Comparison of ENCODE assay signal across 1 fruit fly cellular context in the genomic region with DNA sequence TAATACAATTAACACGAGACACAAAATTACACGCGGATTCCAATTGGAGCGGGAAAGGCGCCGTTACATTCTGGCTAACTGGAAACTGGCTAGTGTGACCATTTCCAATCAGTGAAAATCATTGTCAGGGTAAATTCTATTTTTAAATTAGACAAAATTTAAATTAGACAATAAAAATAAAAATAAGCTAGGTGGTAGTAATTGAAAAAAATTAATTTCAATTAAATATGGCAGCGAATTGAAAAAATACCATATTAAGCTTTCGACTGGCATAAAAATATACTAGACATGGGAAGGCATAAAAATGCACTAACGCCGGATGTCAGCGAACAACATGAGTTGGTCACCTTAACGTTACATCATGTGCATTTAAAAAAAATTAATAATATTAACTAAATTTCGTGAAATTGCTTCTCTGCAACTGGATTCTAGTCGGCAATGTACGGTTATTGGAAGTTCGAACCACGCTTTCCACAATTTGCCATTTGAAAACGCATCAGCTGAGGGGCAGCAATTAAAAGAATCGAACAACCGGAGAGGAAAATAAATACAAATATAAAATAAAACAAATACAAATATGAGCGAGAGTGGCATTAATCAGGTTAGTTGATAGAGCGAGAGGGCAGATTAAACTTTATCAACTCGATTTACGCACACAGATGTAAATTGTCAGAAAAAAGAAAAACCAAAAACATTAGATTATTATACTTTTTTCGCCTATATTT.
TF ChIP-seq lines count a peak whose summit lies in the region.

A gene (minus strand): TSS at position 77 of the 725 bp plus-strand sequence.
A gene (plus strand): TSS at position 318 of the 725 bp plus-strand sequence.

TF ChIP-seq in whole organism, embryonic, 481 proteins besides CTCF, POLR2A, EP300 and RAD21 (continued from another document and continues in another):
- no peak for TF ChIP-seq btn (GFP tag; optimal IDR thresholded peaks at IDR 0.05; lab: Kevin White, UChicago)
- TF ChIP-seq row (GFP tag; IDR thresholded peaks at IDR 0.05; lab: Robert Waterston, UW): peak; percentile 6; the same call in 1 of the 3 replicates
- no peak for TF ChIP-seq Blimp-1 (GFP tag; optimal IDR thresholded peaks at IDR 0.05; lab: Kevin White, UChicago)
- no peak for TF ChIP-seq unc-4 (GFP tag; IDR thresholded peaks at IDR 0.05; lab: Robert Waterston, UW; ENCODE audit: partially characterized antibody)
- TF ChIP-seq Sin3A (optimal IDR thresholded peaks at IDR 0.05; lab: Kevin White, UChicago): peak; percentile 18
- TF ChIP-seq Taf1 (GFP tag; IDR thresholded peaks at IDR 0.05; lab: Robert Waterston, UW): no peak
- TF ChIP-seq CG30431 (GFP tag; optimal IDR thresholded peaks at IDR 0.05; lab: Kevin White, UChicago): no peak
- no peak for TF ChIP-seq CG1647 (GFP tag; optimal IDR thresholded peaks at IDR 0.05; lab: Kevin White, UChicago)
- no peak for TF ChIP-seq CG30020 (tag; optimal IDR thresholded peaks at IDR 0.05; lab: Kevin White, UChicago)
- TF ChIP-seq pho (GFP tag; optimal IDR thresholded peaks at IDR 0.05; lab: Kevin White, UChicago): no peak
- TF ChIP-seq Dp (GFP tag; optimal IDR thresholded peaks at IDR 0.05; lab: Kevin White, UChicago): peak; percentile 57
- no peak for TF ChIP-seq CG4282 (GFP tag; optimal IDR thresholded peaks at IDR 0.05; lab: Kevin White, UChicago)
- no peak for TF ChIP-seq Chrac-16 (GFP tag; optimal IDR thresholded peaks at IDR 0.05; lab: Kevin White, UChicago)
- no peak for TF ChIP-seq CG14667 (GFP tag; IDR thresholded peaks at IDR 0.05; lab: Robert Waterston, UW)
- TF ChIP-seq CG10274 (GFP tag; optimal IDR thresholded peaks at IDR 0.05; lab: Kevin White, UChicago): no peak
- TF ChIP-seq BtbVII (GFP tag; optimal IDR thresholded peaks at IDR 0.05; lab: Kevin White, UChicago): no peak
- peak; percentile 40 for TF ChIP-seq CoRest (tag; optimal IDR thresholded peaks at IDR 0.05; lab: Kevin White, UChicago)
- TF ChIP-seq Xbp1 (GFP tag; optimal IDR thresholded peaks at IDR 0.05; lab: Kevin White, UChicago): no peak
- TF ChIP-seq Optix (GFP tag; IDR thresholded peaks at IDR 0.05; lab: Robert Waterston, UW): no peak
- no peak for TF ChIP-seq HmgZ (tag; optimal IDR thresholded peaks at IDR 0.05; lab: Kevin White, UChicago)
- peak; percentile 13; the same call in 1 of the 2 replicates for TF ChIP-seq vvl (GFP tag; IDR thresholded peaks at IDR 0.05; lab: Robert Waterston, UW)
- TF ChIP-seq ato (GFP tag; IDR thresholded peaks at IDR 0.05; lab: Robert Waterston, UW; ENCODE audit: partially characterized antibody): no peak
- TF ChIP-seq emc (GFP tag; optimal IDR thresholded peaks at IDR 0.05; lab: Kevin White, UChicago): no peak
- TF ChIP-seq wek (GFP tag; optimal IDR thresholded peaks at IDR 0.05; lab: Kevin White, UChicago): no peak
- no peak for TF ChIP-seq CG3065 (GFP tag; optimal IDR thresholded peaks at IDR 0.05; lab: Kevin White, UChicago)
- no peak for TF ChIP-seq Rx (GFP tag; IDR thresholded peaks at IDR 0.05; lab: Robert Waterston, UW)
- no peak for TF ChIP-seq Kr (GFP tag; optimal IDR thresholded peaks at IDR 0.05; lab: Kevin White, UChicago)
- no peak for TF ChIP-seq Scr (GFP tag; IDR thresholded peaks at IDR 0.05; lab: Robert Waterston, UW; ENCODE audit: partially characterized antibody)
- TF ChIP-seq CG17829 (tag; optimal IDR thresholded peaks at IDR 0.05; lab: Kevin White, UChicago): peak; percentile 7
- TF ChIP-seq CHES-1-like (GFP tag; optimal IDR thresholded peaks at IDR 0.05; lab: Kevin White, UChicago): no peak
- no peak for TF ChIP-seq Trl (optimal IDR thresholded peaks at IDR 0.05; lab: Kevin White, UChicago)
- TF ChIP-seq Trl (GFP tag; optimal IDR thresholded peaks at IDR 0.05; lab: Kevin White, UChicago): no peak
- TF ChIP-seq Hand (GFP tag; optimal IDR thresholded peaks at IDR 0.05; lab: Kevin White, UChicago): no peak
- TF ChIP-seq CG12769 (tag; optimal IDR thresholded peaks at IDR 0.05; lab: Kevin White, UChicago): no peak
- TF ChIP-seq hkb (optimal IDR thresholded peaks at IDR 0.05; lab: Kevin White, UChicago): no peak
- no peak for TF ChIP-seq hkb (GFP tag; IDR thresholded peaks at IDR 0.05; lab: Robert Waterston, UW)
- TF ChIP-seq cg (GFP tag; optimal IDR thresholded peaks at IDR 0.05; lab: Kevin White, UChicago): peak; percentile 63
- TF ChIP-seq jing (GFP tag; optimal IDR thresholded peaks at IDR 0.05; lab: Kevin White, UChicago): no peak
- TF ChIP-seq CG6254 (GFP tag; optimal IDR thresholded peaks at IDR 0.05; lab: Kevin White, UChicago): no peak
- TF ChIP-seq CG8924 (tag; optimal IDR thresholded peaks at IDR 0.05; lab: Kevin White, UChicago): peak; percentile 97
- TF ChIP-seq CG16779 (GFP tag; IDR thresholded peaks at IDR 0.05; lab: Robert Waterston, UW): no peak
- TF ChIP-seq Side (GFP tag; optimal IDR thresholded peaks at IDR 0.05; lab: Kevin White, UChicago): no peak
- no peak for TF ChIP-seq CG3163 (GFP tag; optimal IDR thresholded peaks at IDR 0.05; lab: Kevin White, UChicago)
- TF ChIP-seq fd102C (GFP tag; optimal IDR thresholded peaks at IDR 0.05; lab: Kevin White, UChicago): no peak
- no peak for TF ChIP-seq nerfin-1 (tag; optimal IDR thresholded peaks at IDR 0.05; lab: Kevin White, UChicago)
- TF ChIP-seq tup (GFP tag; optimal IDR thresholded peaks at IDR 0.05; lab: Kevin White, UChicago): no peak
- TF ChIP-seq CG13287 (GFP tag; IDR thresholded peaks at IDR 0.05; lab: Robert Waterston, UW; ENCODE audit: partially characterized antibody): peak; percentile 26; the same call in 1 of the 2 replicates
- no peak for TF ChIP-seq Fer3 (tag; optimal IDR thresholded peaks at IDR 0.05; lab: Kevin White, UChicago)
- no peak for TF ChIP-seq lbe (GFP tag; optimal IDR thresholded peaks at IDR 0.05; lab: Kevin White, UChicago)
- TF ChIP-seq exex (tag; optimal IDR thresholded peaks at IDR 0.05; lab: Kevin White, UChicago): no peak
- no peak for TF ChIP-seq rib (GFP tag; IDR thresholded peaks at IDR 0.05; lab: Robert Waterston, UW)
- peak; percentile 57 for TF ChIP-seq CG12299 (tag; optimal IDR thresholded peaks at IDR 0.05; lab: Kevin White, UChicago)
- no peak for TF ChIP-seq vfl (GFP tag; optimal IDR thresholded peaks at IDR 0.05; lab: Kevin White, UChicago)
- TF ChIP-seq bigmax (GFP tag; optimal IDR thresholded peaks at IDR 0.05; lab: Kevin White, UChicago): no peak
- no peak for TF ChIP-seq CG10959 (GFP tag; IDR thresholded peaks at IDR 0.05; lab: Robert Waterston, UW)
- TF ChIP-seq Ssrp (tag; optimal IDR thresholded peaks at IDR 0.05; lab: Kevin White, UChicago): no peak
- TF ChIP-seq CG7786 (GFP tag; optimal IDR thresholded peaks at IDR 0.05; lab: Kevin White, UChicago): no peak
- peak; percentile 34; the same call in 1 of the 2 replicates for TF ChIP-seq CG3847 (GFP tag; IDR thresholded peaks at IDR 0.05; lab: Robert Waterston, UW)
- TF ChIP-seq CG18619 (GFP tag; optimal IDR thresholded peaks at IDR 0.05; lab: Kevin White, UChicago): no peak
- no peak for TF ChIP-seq CG17328 (GFP tag; IDR thresholded peaks at IDR 0.05; lab: Robert Waterston, UW)
- no peak for TF ChIP-seq chif (GFP tag; optimal IDR thresholded peaks at IDR 0.05; lab: Kevin White, UChicago)
- TF ChIP-seq CG7987 (GFP tag; optimal IDR thresholded peaks at IDR 0.05; lab: Kevin White, UChicago): no peak
- no peak for TF ChIP-seq Mes4 (GFP tag; optimal IDR thresholded peaks at IDR 0.05; lab: Kevin White, UChicago)
- no peak for TF ChIP-seq Hmx (GFP tag; optimal IDR thresholded peaks at IDR 0.05; lab: Kevin White, UChicago)
- no peak for TF ChIP-seq CG17912 (GFP tag; optimal IDR thresholded peaks at IDR 0.05; lab: Kevin White, UChicago)
- no peak for TF ChIP-seq Dfd (GFP tag; optimal IDR thresholded peaks at IDR 0.05; lab: Kevin White, UChicago)
- no peak for TF ChIP-seq CG17802 (tag; optimal IDR thresholded peaks at IDR 0.05; lab: Kevin White, UChicago)
- no peak for TF ChIP-seq zf30C (GFP tag; optimal IDR thresholded peaks at IDR 0.05; lab: Kevin White, UChicago)
- peak; percentile 52 to 96 for TF ChIP-seq insv (GFP tag; optimal IDR thresholded peaks at IDR 0.05; lab: Kevin White, UChicago)
- peak; percentile 71 for TF ChIP-seq CG9797 (GFP tag; optimal IDR thresholded peaks at IDR 0.05; lab: Kevin White, UChicago)
- no peak for TF ChIP-seq CG4730 (GFP tag; IDR thresholded peaks at IDR 0.05; lab: Robert Waterston, UW)
- TF ChIP-seq Eip74EF (GFP tag; optimal IDR thresholded peaks at IDR 0.05; lab: Kevin White, UChicago): no peak
- TF ChIP-seq BEAF-32 (GFP tag; optimal IDR thresholded peaks at IDR 0.05; lab: Kevin White, UChicago): peak; percentile 39
- no peak for TF ChIP-seq gro (GFP tag; optimal IDR thresholded peaks at IDR 0.05; lab: Kevin White, UChicago)
- TF ChIP-seq amos (GFP tag; IDR thresholded peaks at IDR 0.05; lab: Robert Waterston, UW; ENCODE audit: partially characterized antibody): no peak
- TF ChIP-seq CG8388 (GFP tag; optimal IDR thresholded peaks at IDR 0.05; lab: Kevin White, UChicago): no peak
- TF ChIP-seq H15 (GFP tag; IDR thresholded peaks at IDR 0.05; lab: Robert Waterston, UW): no peak
- no peak for TF ChIP-seq ewg (GFP tag; optimal IDR thresholded peaks at IDR 0.05; lab: Kevin White, UChicago)
- no peak for TF ChIP-seq pb (GFP tag; optimal IDR thresholded peaks at IDR 0.05; lab: Kevin White, UChicago)
- TF ChIP-seq Abd-B (GFP tag; optimal IDR thresholded peaks at IDR 0.05; lab: Kevin White, UChicago): no peak
- no peak for TF ChIP-seq NC2β (GFP tag; optimal IDR thresholded peaks at IDR 0.05; lab: Kevin White, UChicago)
- no peak for TF ChIP-seq CG17385 (GFP tag; optimal IDR thresholded peaks at IDR 0.05; lab: Kevin White, UChicago)
- no peak for TF ChIP-seq CG17361 (GFP tag; IDR thresholded peaks at IDR 0.05; lab: Robert Waterston, UW)
- no peak for TF ChIP-seq CG8478 (optimal IDR thresholded peaks at IDR 0.05; lab: Kevin White, UChicago)
- TF ChIP-seq CG7928 (GFP tag; optimal IDR thresholded peaks at IDR 0.05; lab: Kevin White, UChicago): no peak
- no peak for TF ChIP-seq Bdp1 (GFP tag; optimal IDR thresholded peaks at IDR 0.05; lab: Kevin White, UChicago)
- TF ChIP-seq Nf-YA (GFP tag; IDR thresholded peaks at IDR 0.05; lab: Robert Waterston, UW): no peak
- TF ChIP-seq zen (tag; optimal IDR thresholded peaks at IDR 0.05; lab: Kevin White, UChicago): no peak
- TF ChIP-seq Camta (GFP tag; optimal IDR thresholded peaks at IDR 0.05; lab: Kevin White, UChicago): no peak
- TF ChIP-seq schlank (tag; optimal IDR thresholded peaks at IDR 0.05; lab: Kevin White, UChicago): no peak
- TF ChIP-seq mld (GFP tag; IDR thresholded peaks at IDR 0.05; lab: Robert Waterston, UW; ENCODE audit: partially characterized antibody): no peak
- TF ChIP-seq CG6813 (GFP tag; optimal IDR thresholded peaks at IDR 0.05; lab: Kevin White, UChicago): no peak
- no peak for TF ChIP-seq eve (GFP tag; optimal IDR thresholded peaks at IDR 0.05; lab: Kevin White, UChicago)
- TF ChIP-seq ssp (GFP tag; IDR thresholded peaks at IDR 0.05; lab: Robert Waterston, UW): no peak
- no peak for TF ChIP-seq dmrt99B (tag; optimal IDR thresholded peaks at IDR 0.05; lab: Kevin White, UChicago)
- TF ChIP-seq CG8359 (GFP tag; optimal IDR thresholded peaks at IDR 0.05; lab: Kevin White, UChicago; ENCODE audit: borderline replicate concordance): no peak
- TF ChIP-seq Sry-δ (GFP tag; optimal IDR thresholded peaks at IDR 0.05; lab: Kevin White, UChicago): no peak
- TF ChIP-seq sima (GFP tag; optimal IDR thresholded peaks at IDR 0.05; lab: Kevin White, UChicago): no peak
- peak; percentile 60 for TF ChIP-seq Lhr (GFP tag; optimal IDR thresholded peaks at IDR 0.05; lab: Kevin White, UChicago)
- TF ChIP-seq bowl (GFP tag; IDR thresholded peaks at IDR 0.05; lab: Robert Waterston, UW): no peak
- TF ChIP-seq Dek (tag; optimal IDR thresholded peaks at IDR 0.05; lab: Kevin White, UChicago): no peak
- TF ChIP-seq CG3726 (GFP tag; IDR thresholded peaks at IDR 0.05; lab: Robert Waterston, UW): no peak
- TF ChIP-seq Aef1 (GFP tag; IDR thresholded peaks at IDR 0.05; lab: Robert Waterston, UW): no peak
- no peak for TF ChIP-seq CG10979 (tag; optimal IDR thresholded peaks at IDR 0.05; lab: Kevin White, UChicago)
- no peak for TF ChIP-seq tio (GFP tag; optimal IDR thresholded peaks at IDR 0.05; lab: Kevin White, UChicago)
- no peak for TF ChIP-seq tgo (GFP tag; IDR thresholded peaks at IDR 0.05; lab: Robert Waterston, UW)
- no peak for TF ChIP-seq usp (GFP tag; optimal IDR thresholded peaks at IDR 0.05; lab: Kevin White, UChicago)
- TF ChIP-seq Elba2 (GFP tag; optimal IDR thresholded peaks at IDR 0.05; lab: Kevin White, UChicago): peak; percentile 48
- no peak for TF ChIP-seq Drgx (GFP tag; IDR thresholded peaks at IDR 0.05; lab: Robert Waterston, UW)
- no peak for TF ChIP-seq CG34376 (GFP tag; optimal IDR thresholded peaks at IDR 0.05; lab: Kevin White, UChicago)
- TF ChIP-seq CG12659 (GFP tag; optimal IDR thresholded peaks at IDR 0.05; lab: Kevin White, UChicago): peak; percentile 24
- no peak for TF ChIP-seq HLH54F (GFP tag; optimal IDR thresholded peaks at IDR 0.05; lab: Kevin White, UChicago)
- TF ChIP-seq hth (optimal IDR thresholded peaks at IDR 0.05; lab: Kevin White, UChicago): no peak
- TF ChIP-seq MESR4 (GFP tag; optimal IDR thresholded peaks at IDR 0.05; lab: Kevin White, UChicago): peak; percentile 70
- no peak for TF ChIP-seq CG13123 (GFP tag; optimal IDR thresholded peaks at IDR 0.05; lab: Kevin White, UChicago)
- no peak for TF ChIP-seq Adf1 (GFP tag; IDR thresholded peaks at IDR 0.05; lab: Robert Waterston, UW)
- TF ChIP-seq NfI (GFP tag; optimal IDR thresholded peaks at IDR 0.05; lab: Kevin White, UChicago): no peak
- no peak for TF ChIP-seq CG2129 (GFP tag; IDR thresholded peaks at IDR 0.05; lab: Robert Waterston, UW; ENCODE audit: partially characterized antibody)
- no peak for TF ChIP-seq CG8765 (GFP tag; IDR thresholded peaks at IDR 0.05; lab: Robert Waterston, UW)
- no peak for TF ChIP-seq gsb-n (tag; optimal IDR thresholded peaks at IDR 0.05; lab: Kevin White, UChicago)
- no peak for TF ChIP-seq H2.0 (GFP tag; IDR thresholded peaks at IDR 0.05; lab: Robert Waterston, UW)
- TF ChIP-seq CG31224 (GFP tag; IDR thresholded peaks at IDR 0.05; lab: Robert Waterston, UW): no peak
- TF ChIP-seq pnt (GFP tag; optimal IDR thresholded peaks at IDR 0.05; lab: Kevin White, UChicago): no peak
- no peak for TF ChIP-seq crol (GFP tag; IDR thresholded peaks at IDR 0.05; lab: Robert Waterston, UW)
- no peak for TF ChIP-seq Hmr (GFP tag; optimal IDR thresholded peaks at IDR 0.05; lab: Kevin White, UChicago)
- TF ChIP-seq jigr1 (GFP tag; IDR thresholded peaks at IDR 0.05; lab: Robert Waterston, UW): no peak
- no peak for TF ChIP-seq grn (GFP tag; optimal IDR thresholded peaks at IDR 0.05; lab: Kevin White, UChicago)
- no peak for TF ChIP-seq CG9609 (GFP tag; optimal IDR thresholded peaks at IDR 0.05; lab: Kevin White, UChicago)
- TF ChIP-seq CG11560 (tag; IDR thresholded peaks at IDR 0.05; lab: Robert Waterston, UW): no peak
